Fruit fly (Drosophila melanogaster): ENCODE results near the gene EMC3.

DNA sequence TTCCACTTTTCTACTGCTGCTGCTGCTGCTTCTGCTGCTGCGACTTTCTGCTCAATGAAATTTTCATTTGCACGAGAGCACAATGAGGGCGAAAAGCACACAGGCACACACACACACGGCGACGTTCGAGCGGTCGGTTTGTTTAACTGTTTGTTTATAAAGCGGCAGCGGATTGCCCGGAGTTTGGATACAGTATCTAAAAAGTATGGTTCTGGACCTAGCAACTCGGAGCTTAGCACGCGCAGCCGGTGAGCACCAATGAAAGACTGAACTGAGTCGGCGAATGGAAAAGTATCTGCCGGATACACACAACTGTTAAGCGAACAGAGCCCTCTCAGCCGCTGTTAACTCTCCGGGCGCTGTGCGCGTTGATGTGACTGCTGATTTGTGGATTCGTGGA, 23.8 kb upstream of the EMC3 start, which contains the start of gene CG17124:
- no peak for TF ChIP-seq CG14711 (tag; optimal IDR thresholded peaks at IDR 0.05)
- TF ChIP-seq tj (GFP tag; optimal IDR thresholded peaks at IDR 0.05) = peak; percentile 38

Data from whole organism, adult.